Worm (Caenorhabditis elegans) whole organism, L4/young adult: ENCODE results near the gene srd-11.

ENCODE experiments used
- W03F9.2 ChIP-seq: fragments of 150-350 bp; optimal IDR thresholded peaks from 2 replicates; lab custom pipeline; 2014; ENCODE audit warnings: missing biosample characterization, missing genetic modification characterization
- dao-5 ChIP-seq: sonication (generic microtip); optimal IDR thresholded peaks from 2 replicates; lab custom pipeline; 2016; ENCODE audit warnings: missing genotype, missing genetic modification characterization, moderate library complexity, missing compliant biosample characterization
- him-1 ChIP-seq: sonication (generic microtip); optimal IDR thresholded peaks from 2 replicates; lab custom pipeline; 2016; ENCODE audit warnings: missing genotype, missing genetic modification reagents, missing genetic modification characterization, missing compliant biosample characterization

- TF ChIP-seq W03F9.2 (tag; lab: Kevin White, UChicago) (no peak), him-1 (tag; lab: Kevin White, UChicago) (no peak), dao-5 (no peak)
These were observed 14.5 kb upstream of the srd-11 start, which contains the start of gene H37A05.2 for ce11 chrV:13634149-13634548.
